Worm (Caenorhabditis elegans): ENCODE results near the gene R09D1.14.

The R09D1.14 gene

ce11 chrII:9416381-9417276 lies 42.7 kb downstream of the R09D1.14 start, which contains the start of the genes gss-1 and chch-3:
Gene gss-1 (minus strand): TSS chrII:9416431.
Gene chch-3 (plus strand): TSS chrII:9417013.
- TF ChIP-seq cog-1 (tag; optimal IDR thresholded peaks at IDR 0.05), result peak; percentile 31
- TF ChIP-seq tab-1 (GFP tag; IDR thresholded peaks at IDR 0.05), result no peak

- TF ChIP-seq T22C8.4 (GFP tag; IDR thresholded peaks at IDR 0.05), result no peak
- no peak for TF ChIP-seq tab-1 (GFP tag; IDR thresholded peaks at IDR 0.05)
- no peak for TF ChIP-seq ztf-29 (GFP tag; IDR thresholded peaks at IDR 0.05)
- TF ChIP-seq med-1 (GFP tag; optimal IDR thresholded peaks at IDR 0.05; ENCODE audit: insufficient read depth), result no peak
- no peak for TF ChIP-seq flt-1 (GFP tag; IDR thresholded peaks at IDR 0.05)
- TF ChIP-seq cog-1 (tag; optimal IDR thresholded peaks at IDR 0.05), result no peak
- no peak for TF ChIP-seq ztf-23 (GFP tag; IDR thresholded peaks at IDR 0.05)
- no peak for TF ChIP-seq ref-1 (GFP tag; conservative IDR thresholded peaks at IDR 0.05)
- no peak for TF ChIP-seq klf-2 (GFP tag; conservative IDR thresholded peaks at IDR 0.05)
Observed at ce11 chrII:9412086-9412608, 47.2 kb downstream of the R09D1.14 start, which contains the start of gene arrd-3. Gene arrd-3 (plus strand): TSS chrII:9412558.

ce11 chrII:9411497-9411896 lies 47.9 kb downstream of the R09D1.14 start, which contains the start of gene M176.9:
Gene M176.9 (minus strand): TSS chrII:9411597.
- TF ChIP-seq tab-1 (GFP tag; IDR thresholded peaks at IDR 0.05), result no peak
- TF ChIP-seq cog-1 (tag; optimal IDR thresholded peaks at IDR 0.05), result no peak
- TF ChIP-seq ztf-29 (GFP tag; IDR thresholded peaks at IDR 0.05), result no peak
- no peak for TF ChIP-seq med-1 (GFP tag; optimal IDR thresholded peaks at IDR 0.05; ENCODE audit: insufficient read depth)
- no peak for TF ChIP-seq ztf-23 (GFP tag; IDR thresholded peaks at IDR 0.05)
- no peak for TF ChIP-seq flt-1 (GFP tag; IDR thresholded peaks at IDR 0.05)
- TF ChIP-seq klf-2 (GFP tag; conservative IDR thresholded peaks at IDR 0.05), result no peak
- no peak for TF ChIP-seq ref-1 (GFP tag; conservative IDR thresholded peaks at IDR 0.05)
- no peak for TF ChIP-seq T22C8.4 (GFP tag; IDR thresholded peaks at IDR 0.05)
